Fruit fly (Drosophila melanogaster) whole organism, wandering third instar larva: ENCODE measurements around the gene CHKov2.

ENCODE experiments used
- Abd-B ChIP-seq: fragments of >200 bp; optimal IDR thresholded peaks from 2 replicates; lab custom pipeline; 2017; ENCODE audit warnings: missing biosample characterization, missing genetic modification characterization
- CG9705 ChIP-seq: fragments of 200-800 bp; sonication (Bioruptor generic); optimal IDR thresholded peaks from 2 replicates; lab custom pipeline; 2018; ENCODE audit warnings: missing biosample characterization, mild to moderate bottlenecking, missing genetic modification characterization
- CrebA ChIP-seq: fragments of 200-800 bp; sonication (Bioruptor generic); optimal IDR thresholded peaks from 2 replicates; lab custom pipeline; 2016; ENCODE audit warnings: missing biosample characterization, mild to moderate bottlenecking, missing genetic modification characterization, borderline replicate concordance
- Dfd ChIP-seq: fragments of >200 bp; optimal IDR thresholded peaks from 2 replicates; lab custom pipeline; 2017; ENCODE audit warnings: missing biosample characterization, missing genetic modification characterization
- Dif ChIP-seq: fragments of 200-275, 200-300 bp; sonication (Bioruptor generic); optimal IDR thresholded peaks from 2 replicates; lab custom pipeline; 2018; ENCODE audit warnings: missing biosample characterization, missing genetic modification characterization; ENCODE audit not compliant: partially characterized antibody
- GATAd ChIP-seq: sonication (Bioruptor generic); optimal IDR thresholded peaks from 2 replicates; lab custom pipeline; 2016; ENCODE audit warnings: missing biosample characterization, missing genetic modification characterization
- HLH106 ChIP-seq: fragments of 200-800 bp; optimal IDR thresholded peaks from 3 replicates; lab custom pipeline; 2019; ENCODE audit warnings: missing biosample characterization, mild to moderate bottlenecking, missing genetic modification characterization, moderate library complexity
- Hnf4 ChIP-seq: fragments of 200-800 bp; sonication (Bioruptor generic); optimal IDR thresholded peaks from 2 replicates; lab custom pipeline; 2016; ENCODE audit warnings: missing biosample characterization, mild to moderate bottlenecking, missing genetic modification characterization
- Hr78 ChIP-seq: fragments of >200 bp; optimal IDR thresholded peaks from 2 replicates; lab custom pipeline; 2017; ENCODE audit warnings: missing biosample characterization, missing genetic modification characterization
- Hr83 ChIP-seq: fragments of 200-300 bp; sonication (Bioruptor generic); optimal IDR thresholded peaks from 2 replicates; lab custom pipeline; 2016; ENCODE audit warnings: missing biosample characterization, mild to moderate bottlenecking, missing genetic modification characterization, moderate library complexity; ENCODE audit not compliant: poor library complexity, severe bottlenecking
- Jra ChIP-seq: sonication (Bioruptor generic); optimal IDR thresholded peaks from 2 replicates; lab custom pipeline; 2016; ENCODE audit warnings: missing biosample characterization, missing genetic modification characterization
- Mio ChIP-seq: sonication (Bioruptor generic); optimal IDR thresholded peaks from 2 replicates; lab custom pipeline; 2016; ENCODE audit warnings: missing biosample characterization, missing genetic modification characterization
- Myc ChIP-seq: fragments of >200 bp; optimal IDR thresholded peaks from 2 replicates; lab custom pipeline; 2017
- N ChIP-seq: fragments of >200 bp; optimal IDR thresholded peaks from 2 replicates; lab custom pipeline; 2018; ENCODE audit warnings: missing biosample characterization, missing external identifiers, missing genetic modification characterization
- OdsH ChIP-seq: fragments of 200-800 bp; sonication (Bioruptor generic); optimal IDR thresholded peaks from 2 replicates; lab custom pipeline; 2016; ENCODE audit warnings: missing biosample characterization, mild to moderate bottlenecking, missing genetic modification characterization
- Rel ChIP-seq, 2 experiments: fragments of 200-800 bp; sonication (Bioruptor generic) in 1 of 2; optimal IDR thresholded peaks; 2 replicates in 1 of 2; 3 replicates in 1 of 2; lab custom pipeline; 2016 to 2019; ENCODE audit warnings: mild to moderate bottlenecking in 2 of 2, missing biosample characterization in 2 of 2, missing genetic modification characterization in 2 of 2, moderate library complexity in 1 of 2
- Vsx2 ChIP-seq: fragments of 200-300, 225-300 bp; sonication (Bioruptor generic); optimal IDR thresholded peaks from 2 replicates; lab custom pipeline; 2018; ENCODE audit warnings: missing biosample characterization, missing genetic modification characterization; ENCODE audit not compliant: partially characterized antibody
- br ChIP-seq: fragments of 200-800 bp; sonication (Bioruptor generic); optimal IDR thresholded peaks from 2 replicates; lab custom pipeline; 2016; ENCODE audit warnings: missing biosample characterization, missing genetic modification characterization
- brk ChIP-seq: fragments of 200-800 bp; sonication (Bioruptor generic); optimal IDR thresholded peaks from 2 replicates; lab custom pipeline; 2016; ENCODE audit warnings: missing biosample characterization, mild to moderate bottlenecking, missing genetic modification characterization
- dl ChIP-seq, 2 experiments: fragments of 175-275, 200-275 bp in 1 of 2; fragments of 200-275 bp in 1 of 2; sonication (Bioruptor generic); optimal IDR thresholded peaks; lab custom pipeline; 2018; ENCODE audit warnings: mild to moderate bottlenecking in 2 of 2, missing biosample characterization in 2 of 2, missing genetic modification characterization in 2 of 2, moderate library complexity in 2 of 2; ENCODE audit not compliant: partially characterized antibody in 2 of 2, insufficient read depth in 1 of 2
- dmrt93B ChIP-seq: fragments of 200-800 bp; sonication (Bioruptor generic); optimal IDR thresholded peaks from 2 replicates; lab custom pipeline; 2018; ENCODE audit warnings: missing biosample characterization, mild to moderate bottlenecking, missing genetic modification characterization
- dsf ChIP-seq: sonication (Bioruptor generic); optimal IDR thresholded peaks from 2 replicates; lab custom pipeline; 2016; ENCODE audit warnings: missing biosample characterization, missing genetic modification characterization, borderline replicate concordance
- ey ChIP-seq: fragments of 200-800 bp; sonication (Bioruptor generic); optimal IDR thresholded peaks from 2 replicates; lab custom pipeline; 2016; ENCODE audit warnings: missing biosample characterization, missing genetic modification characterization
- foxo ChIP-seq, 2 experiments: fragments of 200-800 bp; sonication (Bioruptor generic); optimal IDR thresholded peaks; 2 replicates in 1 of 2; 3 replicates in 1 of 2; lab custom pipeline; 2016 to 2017; ENCODE audit warnings: missing biosample characterization in 2 of 2, missing genetic modification characterization in 2 of 2
- fru ChIP-seq: fragments of 200-800 bp; sonication (Bioruptor generic); optimal IDR thresholded peaks from 3 replicates; lab custom pipeline; 2016; ENCODE audit warnings: missing biosample characterization, mild to moderate bottlenecking, missing genetic modification characterization
- h ChIP-seq: fragments of 200-800 bp; sonication (Bioruptor generic); optimal IDR thresholded peaks from 3 replicates; lab custom pipeline; 2016; ENCODE audit warnings: missing biosample characterization, mild to moderate bottlenecking, missing genetic modification characterization
- jim ChIP-seq: fragments of 175-275, 200-325 bp; sonication (Bioruptor generic); optimal IDR thresholded peaks from 2 replicates; lab custom pipeline; 2016; ENCODE audit warnings: missing biosample characterization, mild to moderate bottlenecking, missing genetic modification characterization
- lola ChIP-seq: fragments of >200 bp; optimal IDR thresholded peaks from 2 replicates; lab custom pipeline; 2017; ENCODE audit warnings: missing biosample characterization, missing genetic modification characterization
- pan ChIP-seq: fragments of >200 bp; optimal IDR thresholded peaks from 2 replicates; lab custom pipeline; 2017
- psq ChIP-seq: fragments of 200-800 bp; sonication (Bioruptor generic); optimal IDR thresholded peaks from 3 replicates; lab custom pipeline; 2017; ENCODE audit warnings: missing biosample characterization, mild to moderate bottlenecking, missing genetic modification characterization, moderate library complexity
- rgr ChIP-seq: fragments of 200-800 bp; sonication (Bioruptor generic); optimal IDR thresholded peaks from 3 replicates; lab custom pipeline; 2016; ENCODE audit warnings: missing biosample characterization, mild to moderate bottlenecking, missing genetic modification characterization
- sv ChIP-seq: fragments of 200-800 bp; sonication (Bioruptor generic); optimal IDR thresholded peaks from 3 replicates; lab custom pipeline; 2016; ENCODE audit warnings: missing biosample characterization, missing genetic modification characterization
- tai ChIP-seq: sonication (Bioruptor generic); optimal IDR thresholded peaks from 2 replicates; lab custom pipeline; 2016; ENCODE audit warnings: missing biosample characterization, missing genetic modification characterization

Gene CHKov2

DNA sequence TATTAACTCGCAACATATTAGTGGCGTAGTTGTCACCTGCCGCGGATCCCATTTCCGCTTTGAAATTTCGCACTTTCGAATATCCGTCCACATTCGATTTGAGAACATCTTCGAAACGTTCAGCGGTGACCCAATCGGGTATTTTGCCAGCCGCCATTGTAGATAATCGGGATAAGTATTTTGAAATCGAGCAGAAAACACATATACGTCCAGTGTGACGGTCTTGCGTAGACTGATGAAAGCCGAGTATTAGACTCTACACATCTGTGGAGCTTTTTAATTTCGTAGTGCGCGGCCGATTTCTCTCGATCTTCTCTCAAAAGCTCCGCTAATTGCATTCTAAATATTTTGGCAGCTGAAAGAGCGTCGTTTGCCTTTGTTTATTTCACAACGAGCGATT, 1.9 kb downstream of the CHKov2 start, which contains the start of gene CHKov1:
Gene CHKov1 (minus strand): TSS at position 238 of the 400 bp plus-strand sequence.
- TF ChIP-seq dsf (GFP tag; lab: Kevin White, UChicago) (no peak), dl (GFP tag; optimal IDR thresholded peaks at IDR 0.05; lab: Kevin White, UChicago; ENCODE audit: insufficient read depth in 1 of 2, partially characterized antibody in 2 of 2) (peak; percentile 9 to 15), lola (GFP tag; lab: Kevin White, UChicago) (no peak), tai (GFP tag; lab: Kevin White, UChicago) (no peak), Vsx2 (peak; percentile 14), GATAd (no peak), foxo (GFP tag; optimal IDR thresholded peaks at IDR 0.05; lab: Kevin White, UChicago) (no peak), rgr (peak; percentile 33), brk (GFP tag; lab: Kevin White, UChicago) (no peak), sv (no peak), pan (lab: Kevin White, UChicago) (no peak), Rel (GFP tag; optimal IDR thresholded peaks at IDR 0.05; lab: Kevin White, UChicago) (peak; percentile 31), Rel (tag; optimal IDR thresholded peaks at IDR 0.05; lab: Kevin White, UChicago) (peak; percentile 84), ey (GFP tag; lab: Kevin White, UChicago) (no peak), CrebA (GFP tag; lab: Kevin White, UChicago) (no peak), dmrt93B (GFP tag; lab: Kevin White, UChicago) (no peak), N (no peak), Hnf4 (no peak), fru (GFP tag; lab: Kevin White, UChicago) (no peak), jim (no peak), CG9705 (GFP tag; lab: Kevin White, UChicago) (no peak), Jra (GFP tag; lab: Kevin White, UChicago) (no peak), OdsH (GFP tag; lab: Kevin White, UChicago) (peak; percentile 42), Myc (no peak), h (no peak), Dif (peak; percentile 40)

dm6 chr3R:25322657-25323056, 8.3 kb downstream of the CHKov2 start, which contains the start of gene CG10562:
TSS of gene CG10562 (minus strand) at chr3R:25322757.
- no peak for TF ChIP-seq Abd-B (GFP tag; lab: Kevin White, UChicago)
- TF ChIP-seq Mio (GFP tag; lab: Kevin White, UChicago) = no peak
- TF ChIP-seq Vsx2 = no peak
- TF ChIP-seq dsf (GFP tag; lab: Kevin White, UChicago) = no peak
- TF ChIP-seq br (GFP tag; lab: Kevin White, UChicago) = no peak
- no peak for TF ChIP-seq Dfd (GFP tag; lab: Kevin White, UChicago)
- no peak for TF ChIP-seq rgr
- no peak for TF ChIP-seq Hr83 (GFP tag; lab: Kevin White, UChicago)
- no peak for TF ChIP-seq dl (GFP tag; optimal IDR thresholded peaks at IDR 0.05; lab: Kevin White, UChicago; ENCODE audit: insufficient read depth in 1 of 2, partially characterized antibody in 2 of 2)
- TF ChIP-seq CrebA (GFP tag; lab: Kevin White, UChicago) = no peak
- TF ChIP-seq Hr78 (GFP tag; lab: Kevin White, UChicago) = no peak
- no peak for TF ChIP-seq dmrt93B (GFP tag; lab: Kevin White, UChicago)
- TF ChIP-seq Jra (GFP tag; lab: Kevin White, UChicago) = no peak
- no peak for TF ChIP-seq GATAd
- no peak for TF ChIP-seq jim
- no peak for TF ChIP-seq foxo (GFP tag; optimal IDR thresholded peaks at IDR 0.05; lab: Kevin White, UChicago)
- TF ChIP-seq sv = no peak

- TF ChIP-seq HLH106 (tag; lab: Kevin White, UChicago) (no peak), psq (no peak), br (GFP tag; lab: Kevin White, UChicago) (no peak), pan (lab: Kevin White, UChicago) (no peak), lola (GFP tag; lab: Kevin White, UChicago) (no peak), tai (GFP tag; lab: Kevin White, UChicago) (no peak)
Observed at dm6 chr3R:25321681-25322080, 9.3 kb downstream of the CHKov2 start.

- TF ChIP-seq Rel (GFP tag; optimal IDR thresholded peaks at IDR 0.05; lab: Kevin White, UChicago) (no peak), Rel (tag; optimal IDR thresholded peaks at IDR 0.05; lab: Kevin White, UChicago) (peak; percentile 83), Dif (no peak)
Observed at dm6 chr3R:25320898-25321297, 10.1 kb downstream of the CHKov2 start.
